Fruit fly (Drosophila melanogaster) whole organism, embryonic: ENCODE measurements around the gene Rbbp5.
A peak's percentile ranks its signal among the peaks of the same experiment; 100 is the strongest.

Experiments used
- CG1024 ChIP-seq: fragments of 200-800 bp; sonication (Bioruptor generic); IDR thresholded peaks from 2 replicates; pipeline ENCODE4 v1.3.6; 2022; ENCODE audit warnings: missing biosample characterization, missing genetic modification characterization
- CG10462 ChIP-seq: fragments of 200-800 bp; sonication (Bioruptor generic); optimal IDR thresholded peaks from 2 replicates; lab custom pipeline; 2016; ENCODE audit warnings: missing biosample characterization, missing genetic modification characterization
- CG11723 ChIP-seq: fragments of 200-800 bp; sonication (Bioruptor generic); optimal IDR thresholded peaks from 2 replicates; lab custom pipeline; 2017; ENCODE audit warnings: missing biosample characterization, mild to moderate bottlenecking, missing genetic modification characterization
- CG12071 ChIP-seq: fragments of 200-800 bp; sonication (Bioruptor generic); optimal IDR thresholded peaks from 3 replicates; lab custom pipeline; 2018; ENCODE audit warnings: missing biosample characterization, mild to moderate bottlenecking, missing genetic modification characterization
- CG12236 ChIP-seq: fragments of 200-800 bp; sonication (Bioruptor generic); optimal IDR thresholded peaks from 2 replicates; lab custom pipeline; 2016; ENCODE audit warnings: missing biosample characterization, missing genetic modification characterization
- CG14050 ChIP-seq: fragments of 200-800 bp; sonication (Bioruptor generic); IDR thresholded peaks from 3 replicates; pipeline ENCODE4 v1.3.6; 2022; ENCODE audit warnings: missing biosample characterization, missing genetic modification characterization
- CG14710 ChIP-seq: fragments of 200-800 bp; sonication (Bioruptor generic); optimal IDR thresholded peaks from 3 replicates; lab custom pipeline; 2019; ENCODE audit warnings: missing biosample characterization, mild to moderate bottlenecking, missing genetic modification characterization, moderate library complexity
- CG15479 ChIP-seq: fragments of 200-800 bp; sonication (Bioruptor generic); optimal IDR thresholded peaks from 3 replicates; lab custom pipeline; 2019; ENCODE audit warnings: missing biosample characterization, mild to moderate bottlenecking, missing genetic modification characterization, moderate library complexity
- CG16779 ChIP-seq: fragments of 200-800 bp; sonication (Bioruptor generic); IDR thresholded peaks from 2 replicates; pipeline ENCODE4 v1.3.6; 2022; ENCODE audit warnings: missing biosample characterization, missing genetic modification characterization
- CG18476 ChIP-seq: fragments of 200-800 bp; sonication (Bioruptor generic); optimal IDR thresholded peaks from 2 replicates; lab custom pipeline; 2016; ENCODE audit warnings: missing biosample characterization, mild to moderate bottlenecking, missing genetic modification characterization
- CG2712 ChIP-seq: fragments of 200-800 bp; optimal IDR thresholded peaks from 3 replicates; lab custom pipeline; 2019; ENCODE audit warnings: missing biosample characterization, mild to moderate bottlenecking, missing genetic modification characterization, moderate library complexity
- CG30403 ChIP-seq: fragments of 200-800 bp; sonication (Bioruptor generic); optimal IDR thresholded peaks from 3 replicates; lab custom pipeline; 2016; ENCODE audit warnings: missing biosample characterization, missing genetic modification characterization
- CG3163 ChIP-seq: fragments of 200-800 bp; sonication (Bioruptor generic); optimal IDR thresholded peaks from 3 replicates; lab custom pipeline; 2016; ENCODE audit warnings: missing biosample characterization, missing genetic modification characterization
- CG3281 ChIP-seq: fragments of 200-800 bp; sonication (Bioruptor generic); optimal IDR thresholded peaks from 3 replicates; lab custom pipeline; 2017; ENCODE audit warnings: missing biosample characterization, mild to moderate bottlenecking, missing genetic modification characterization
- CG3407 ChIP-seq: fragments of 200-800 bp; sonication (Bioruptor generic); optimal IDR thresholded peaks from 2 replicates; lab custom pipeline; 2018; ENCODE audit warnings: missing biosample characterization, mild to moderate bottlenecking, missing genetic modification characterization
- CG4328 ChIP-seq: fragments of 200-800 bp; sonication (Bioruptor generic); optimal IDR thresholded peaks from 3 replicates; lab custom pipeline; 2017; ENCODE audit warnings: missing biosample characterization, missing genetic modification reagents, missing genetic modification characterization
- CG5245 ChIP-seq: fragments of 200-800 bp; sonication (Bioruptor generic); optimal IDR thresholded peaks from 3 replicates; lab custom pipeline; 2016; ENCODE audit warnings: missing biosample characterization, missing genetic modification characterization
- CG7987 ChIP-seq: fragments of 200-800 bp; sonication (Bioruptor generic); optimal IDR thresholded peaks from 2 replicates; lab custom pipeline; 2018; ENCODE audit warnings: missing biosample characterization, mild to moderate bottlenecking, missing genetic modification characterization, moderate library complexity
- CG8944 ChIP-seq: fragments of 200-800 bp; sonication (Bioruptor generic); optimal IDR thresholded peaks from 3 replicates; lab custom pipeline; 2016; ENCODE audit warnings: missing biosample characterization, missing genetic modification characterization
- CG9609 ChIP-seq: fragments of 200-800 bp; sonication (Bioruptor generic); optimal IDR thresholded peaks from 3 replicates; lab custom pipeline; 2016; ENCODE audit warnings: missing biosample characterization, missing genetic modification characterization
- CHES-1-like ChIP-seq: fragments of 200-800 bp; sonication (Bioruptor generic); optimal IDR thresholded peaks from 2 replicates; lab custom pipeline; 2016; ENCODE audit warnings: missing biosample characterization, missing genetic modification characterization
- Dek ChIP-seq: fragments of 200-800 bp; sonication (Bioruptor generic); optimal IDR thresholded peaks from 3 replicates; lab custom pipeline; 2019; ENCODE audit warnings: missing biosample characterization, mild to moderate bottlenecking, missing genetic modification characterization, moderate library complexity
- Dip3 ChIP-seq: fragments of 200-800 bp; sonication (Bioruptor generic); optimal IDR thresholded peaks from 3 replicates; lab custom pipeline; 2016; ENCODE audit warnings: missing biosample characterization, missing genetic modification characterization
- Dll ChIP-seq: fragments of 200-800 bp; sonication (Bioruptor generic); IDR thresholded peaks from 4 replicates; pipeline ENCODE4 v1.3.6; 2022; ENCODE audit warnings: missing biosample characterization, missing genetic modification characterization; ENCODE audit not compliant: partially characterized antibody
- Dref ChIP-seq: fragments of 200-800 bp; sonication (Bioruptor generic); IDR thresholded peaks from 2 replicates; pipeline ENCODE4 v1.3.6; 2022; ENCODE audit warnings: missing biosample characterization, missing genetic modification characterization
- E2f2 ChIP-seq: fragments of 200-800 bp; sonication (Bioruptor generic); IDR thresholded peaks from 2 replicates; pipeline ENCODE4 v1.3.6; 2022; ENCODE audit warnings: missing biosample characterization, missing genetic modification characterization
- Ets65A ChIP-seq: fragments of 200-800 bp; sonication (Bioruptor generic); peaks from one replicate; lab custom pipeline; 2016; ENCODE audit warnings: missing biosample characterization, missing genetic modification characterization
- Hmr ChIP-seq: fragments of 200-800 bp; sonication (Bioruptor generic); optimal IDR thresholded peaks from 3 replicates; lab custom pipeline; 2017; ENCODE audit warnings: mild to moderate bottlenecking, missing biosample characterization, missing genetic modification reagents, missing genetic modification characterization
- Mes4 ChIP-seq: fragments of 200-800 bp; sonication (Bioruptor generic); optimal IDR thresholded peaks from 2 replicates; lab custom pipeline; 2016; ENCODE audit warnings: missing biosample characterization, missing genetic modification characterization
- NC2β ChIP-seq: fragments of 200-800 bp; sonication (Bioruptor generic); optimal IDR thresholded peaks from 2 replicates; lab custom pipeline; 2016; ENCODE audit warnings: missing biosample characterization, missing genetic modification characterization
- Nf-YC ChIP-seq: fragments of 200-800 bp; optimal IDR thresholded peaks from 3 replicates; lab custom pipeline; 2019; ENCODE audit warnings: missing biosample characterization, mild to moderate bottlenecking, missing genetic modification characterization, moderate library complexity
- Rfx ChIP-seq: fragments of 200-800 bp; sonication (Bioruptor generic); IDR thresholded peaks from 2 replicates; pipeline ENCODE4 v1.3.6; 2022; ENCODE audit warnings: missing biosample characterization, missing genetic modification characterization
- Scr ChIP-seq: fragments of 200-800 bp; sonication (Bioruptor generic); IDR thresholded peaks from 2 replicates; pipeline ENCODE4 v1.3.6; 2022; ENCODE audit warnings: missing biosample characterization, missing genetic modification characterization; ENCODE audit not compliant: partially characterized antibody
- Spps ChIP-seq: fragments of 200-800 bp; sonication (Bioruptor generic); optimal IDR thresholded peaks from 2 replicates; lab custom pipeline; 2018; ENCODE audit warnings: missing biosample characterization, mild to moderate bottlenecking, missing genetic modification characterization
- Sry-δ ChIP-seq: fragments of 200-800 bp; sonication (Bioruptor generic); optimal IDR thresholded peaks from 2 replicates; lab custom pipeline; 2016; ENCODE audit warnings: missing biosample characterization, missing genetic modification characterization
- ash1 ChIP-seq: fragments of 200-800 bp; sonication (Bioruptor generic); optimal IDR thresholded peaks from 2 replicates; lab custom pipeline; 2018; ENCODE audit warnings: missing biosample characterization, mild to moderate bottlenecking, missing genetic modification characterization
- ci ChIP-seq: fragments of 200-800 bp; sonication (Bioruptor generic); IDR thresholded peaks from 3 replicates; pipeline ENCODE4 v1.3.6; 2022; ENCODE audit warnings: missing biosample characterization, missing genetic modification characterization
- emc ChIP-seq: fragments of 200-800 bp; sonication (Bioruptor generic); optimal IDR thresholded peaks from 2 replicates; lab custom pipeline; 2016; ENCODE audit warnings: missing biosample characterization, missing genetic modification characterization
- esg ChIP-seq: fragments of 200-800 bp; sonication (Bioruptor generic); conservative IDR thresholded peaks from 2 replicates; pipeline ENCODE4 v1.3.6; 2022; ENCODE audit warnings: missing biosample characterization, missing genetic modification characterization
- fu2 ChIP-seq: fragments of 200-800 bp; sonication (Bioruptor generic); optimal IDR thresholded peaks from 2 replicates; lab custom pipeline; 2016; ENCODE audit warnings: missing biosample characterization, missing genetic modification characterization
- grau ChIP-seq: fragments of 200-800 bp; optimal IDR thresholded peaks from 3 replicates; lab custom pipeline; 2019; ENCODE audit warnings: missing biosample characterization, mild to moderate bottlenecking, missing genetic modification characterization, moderate library complexity
- ken ChIP-seq: fragments of 200-800 bp; sonication (Bioruptor generic); IDR thresholded peaks from 3 replicates; pipeline ENCODE4 v1.3.6; 2022; ENCODE audit warnings: missing biosample characterization, missing genetic modification characterization
- lmd ChIP-seq: fragments of 200-800 bp; sonication (Bioruptor generic); IDR thresholded peaks from 2 replicates; pipeline ENCODE4 v1.3.6; 2022; ENCODE audit warnings: missing biosample characterization, missing genetic modification characterization
- luna ChIP-seq: fragments of 200-800 bp; sonication (Bioruptor generic); optimal IDR thresholded peaks from 2 replicates; lab custom pipeline; 2016; ENCODE audit warnings: missing biosample characterization, missing genetic modification characterization
- mirr ChIP-seq: fragments of 200-800 bp; sonication (Bioruptor generic); optimal IDR thresholded peaks from 3 replicates; lab custom pipeline; 2018; ENCODE audit warnings: missing biosample characterization, mild to moderate bottlenecking, missing genetic modification characterization
- pum ChIP-seq: fragments of 200-800 bp; sonication (Bioruptor generic); optimal IDR thresholded peaks from 2 replicates; lab custom pipeline; 2016; ENCODE audit warnings: missing biosample characterization, missing genetic modification characterization
- repo ChIP-seq: fragments of 200-800 bp; sonication (Bioruptor generic); optimal IDR thresholded peaks from 2 replicates; lab custom pipeline; 2016; ENCODE audit warnings: missing biosample characterization, missing genetic modification characterization
- seq ChIP-seq: fragments of 200-800 bp; sonication (Bioruptor generic); IDR thresholded peaks from 2 replicates; pipeline ENCODE4 v1.3.6; 2022; ENCODE audit warnings: missing biosample characterization, missing genetic modification characterization
- tgo ChIP-seq: fragments of 200-800 bp; sonication (Bioruptor generic); IDR thresholded peaks from 3 replicates; pipeline ENCODE4 v1.3.6; 2022; ENCODE audit warnings: missing biosample characterization, missing genetic modification characterization
- tna ChIP-seq: fragments of 200-800 bp; sonication (Bioruptor generic); IDR thresholded peaks from 2 replicates; pipeline ENCODE4 v1.3.6; 2022; ENCODE audit warnings: missing biosample characterization, missing genetic modification characterization; ENCODE audit not compliant: partially characterized antibody
- vnd ChIP-seq: fragments of 200-800 bp; sonication (Bioruptor generic); IDR thresholded peaks from 3 replicates; pipeline ENCODE4 v1.3.6; 2022; ENCODE audit warnings: missing biosample characterization, missing genetic modification characterization; ENCODE audit not compliant: partially characterized antibody
- yki ChIP-seq: fragments of >200 bp; optimal IDR thresholded peaks from 3 replicates; lab custom pipeline; 2018

The Rbbp5 gene

dm6 chr3L:20313469-20313868, 34.3 kb downstream of the Rbbp5 start, which contains the start of gene alphaSnap (continued):
- TF ChIP-seq CG4328 (GFP tag; lab: Kevin White, UChicago) (no peak), CG8944 (GFP tag; lab: Kevin White, UChicago) (no peak), Nf-YC (tag; lab: Kevin White, UChicago) (peak; percentile 16), CG18476 (GFP tag; lab: Kevin White, UChicago) (no peak), CG11723 (no peak), CG14050 (no peak), CG16779 (no peak; the same call in 1 of the 2 replicates), emc (GFP tag; lab: Kevin White, UChicago) (no peak), vnd (GFP tag; lab: Robert Waterston, UW) (no peak), lmd (no peak), Rfx (peak; percentile 61), yki (lab: Kevin White, UChicago) (no peak), Ets65A (peak; percentile 92), seq (GFP tag; lab: Robert Waterston, UW) (peak; percentile 45; the same call in 1 of the 2 replicates), Scr (peak; percentile 37), repo (GFP tag; lab: Kevin White, UChicago) (no peak), CG5245 (no peak), ken (GFP tag; lab: Robert Waterston, UW) (0 out of 3 replicates have a peak, but pooled peaks have one; percentile 37), Dref (GFP tag; lab: Robert Waterston, UW) (0 out of 2 replicates have a peak, but pooled peaks have one; percentile 28), CG3407 (GFP tag; lab: Kevin White, UChicago) (peak; percentile 38), esg (GFP tag; lab: Robert Waterston, UW) (no peak), Spps (tag; lab: Kevin White, UChicago) (no peak), Sry-δ (GFP tag; lab: Kevin White, UChicago) (peak; percentile 41), CG3163 (GFP tag; lab: Kevin White, UChicago) (no peak), grau (tag; lab: Kevin White, UChicago) (peak; percentile 42), CG15479 (GFP tag; lab: Kevin White, UChicago) (no peak), tgo (no peak), tna (GFP tag; lab: Robert Waterston, UW) (no peak), CG7987 (GFP tag; lab: Kevin White, UChicago) (no peak), luna (GFP tag; lab: Kevin White, UChicago) (no peak), CG1024 (GFP tag; lab: Robert Waterston, UW) (no peak), E2f2 (GFP tag; lab: Robert Waterston, UW) (peak; percentile 83), CG10462 (GFP tag; lab: Kevin White, UChicago) (no peak), pum (GFP tag; lab: Kevin White, UChicago) (no peak), Dek (no peak), CG30403 (peak; percentile 18), fu2 (GFP tag; lab: Kevin White, UChicago) (peak; percentile 34), Dip3 (no peak), CG9609 (GFP tag; lab: Kevin White, UChicago) (peak; percentile 41), ci (peak; percentile 50; the same call in 1 of the 3 replicates), Dll (GFP tag; lab: Robert Waterston, UW) (0 out of 4 replicates have a peak, but pooled peaks have one; percentile 25), ash1 (GFP tag; lab: Kevin White, UChicago) (no peak), CG12236 (GFP tag; lab: Kevin White, UChicago) (peak; percentile 9), CG14710 (tag; lab: Kevin White, UChicago) (peak; percentile 91), Mes4 (GFP tag; lab: Kevin White, UChicago) (no peak), CG3281 (GFP tag; lab: Kevin White, UChicago) (no peak), CG12071 (GFP tag; lab: Kevin White, UChicago) (no peak), Hmr (GFP tag; lab: Kevin White, UChicago) (peak; percentile 57), CG2712 (peak; percentile 27), mirr (no peak), CHES-1-like (GFP tag; lab: Kevin White, UChicago) (peak; percentile 18), NC2β (GFP tag; lab: Kevin White, UChicago) (no peak)
